Fruit fly (Drosophila melanogaster) whole organism, embryonic: ENCODE measurements around the gene CG1840.
A peak's percentile ranks its signal among the peaks of the same experiment; 100 is the strongest.

Source experiments
- B-H2 ChIP-seq: fragments of 200-800 bp; sonication (Bioruptor generic); optimal IDR thresholded peaks from 2 replicates; lab custom pipeline; 2018; ENCODE audit warnings: missing biosample characterization, mild to moderate bottlenecking, missing genetic modification characterization
- Blimp-1 ChIP-seq: fragments of 200-800 bp; sonication (Bioruptor generic); optimal IDR thresholded peaks from 3 replicates; lab custom pipeline; 2018; ENCODE audit warnings: missing biosample characterization, missing genetic modification characterization, mild to moderate bottlenecking, moderate library complexity, missing genetic modification reagents
- CG10366 ChIP-seq: fragments of 200-800 bp; sonication (Bioruptor generic); IDR thresholded peaks from 2 replicates; pipeline ENCODE4 v1.3.6; 2022; ENCODE audit warnings: missing biosample characterization, missing genetic modification characterization
- CG10462 ChIP-seq: fragments of 200-800 bp; sonication (Bioruptor generic); optimal IDR thresholded peaks from 2 replicates; lab custom pipeline; 2016; ENCODE audit warnings: missing biosample characterization, missing genetic modification characterization
- CG11398 ChIP-seq: fragments of 200-800 bp; sonication (Bioruptor generic); optimal IDR thresholded peaks from 2 replicates; lab custom pipeline; 2016; ENCODE audit warnings: missing biosample characterization, missing genetic modification characterization
- CG12769 ChIP-seq: fragments of 200-800 bp; sonication (Bioruptor generic); optimal IDR thresholded peaks from 2 replicates; lab custom pipeline; 2019; ENCODE audit warnings: missing biosample characterization, mild to moderate bottlenecking, missing genetic modification characterization, moderate library complexity
- CG13123 ChIP-seq: fragments of 200-800 bp; sonication (Bioruptor generic); optimal IDR thresholded peaks from 2 replicates; lab custom pipeline; 2016; ENCODE audit warnings: missing biosample characterization, missing genetic modification characterization
- CG17328 ChIP-seq: fragments of 200-800 bp; sonication (Bioruptor generic); IDR thresholded peaks from 2 replicates; pipeline ENCODE4 v1.3.6; 2022; ENCODE audit warnings: missing biosample characterization, missing genetic modification characterization
- CG17612 ChIP-seq: fragments of 200-800 bp; sonication (Bioruptor generic); IDR thresholded peaks from 2 replicates; pipeline ENCODE4 v1.3.6; 2022; ENCODE audit warnings: missing biosample characterization, missing genetic modification characterization
- CG31224 ChIP-seq: fragments of 200-800 bp; sonication (Bioruptor generic); IDR thresholded peaks from 2 replicates; pipeline ENCODE4 v1.3.6; 2022; ENCODE audit warnings: missing biosample characterization, missing genetic modification characterization
- CG31388 ChIP-seq: fragments of 200-800 bp; sonication (Bioruptor generic); optimal IDR thresholded peaks from 2 replicates; lab custom pipeline; 2016; ENCODE audit warnings: missing biosample characterization, missing genetic modification characterization
- CG3281 ChIP-seq: fragments of 200-800 bp; sonication (Bioruptor generic); optimal IDR thresholded peaks from 3 replicates; lab custom pipeline; 2017; ENCODE audit warnings: missing biosample characterization, mild to moderate bottlenecking, missing genetic modification characterization
- CG3726 ChIP-seq: fragments of 200-800 bp; sonication (Bioruptor generic); IDR thresholded peaks from 3 replicates; pipeline ENCODE4, ENCODE4 v1.3.6; 2022; ENCODE audit warnings: missing biosample characterization, missing genetic modification characterization
- CG7357 ChIP-seq: fragments of 200-800 bp; sonication (Bioruptor generic); IDR thresholded peaks from 3 replicates; pipeline ENCODE4 v1.3.6; 2022; ENCODE audit warnings: missing biosample characterization, missing genetic modification characterization
- Camta ChIP-seq: fragments of 200-800 bp; sonication (Bioruptor generic); optimal IDR thresholded peaks from 2 replicates; lab custom pipeline; 2016; ENCODE audit warnings: missing biosample characterization, missing genetic modification characterization
- D19B ChIP-seq: fragments of 200-800 bp; sonication (Bioruptor generic); optimal IDR thresholded peaks from 2 replicates; lab custom pipeline; 2017; ENCODE audit warnings: missing biosample characterization, mild to moderate bottlenecking, missing genetic modification characterization
- Eip74EF ChIP-seq, 2 experiments: fragments of 200-800 bp in 1 of 2; fragments of >200 bp in 1 of 2; sonication (Bioruptor generic) in 1 of 2; optimal IDR thresholded peaks; 2 replicates each; lab custom pipeline; 2017 to 2019; ENCODE audit warnings: missing biosample characterization in 2 of 2, missing genetic modification characterization in 2 of 2, mild to moderate bottlenecking in 1 of 2, moderate library complexity in 1 of 2
- Elba2 ChIP-seq: fragments of 200-800 bp; sonication (Bioruptor generic); optimal IDR thresholded peaks from 3 replicates; lab custom pipeline; 2016; ENCODE audit warnings: missing biosample characterization, missing genetic modification characterization
- Ets65A ChIP-seq: fragments of 200-800 bp; sonication (Bioruptor generic); peaks from one replicate; lab custom pipeline; 2016; ENCODE audit warnings: missing biosample characterization, missing genetic modification characterization
- Fer2 ChIP-seq: fragments of 200-800 bp; sonication (Bioruptor generic); optimal IDR thresholded peaks from 2 replicates; lab custom pipeline; 2018; ENCODE audit warnings: missing biosample characterization, mild to moderate bottlenecking, missing genetic modification characterization, moderate library complexity
- HmgZ ChIP-seq: fragments of 200-800 bp; sonication (Bioruptor generic); optimal IDR thresholded peaks from 2 replicates; lab custom pipeline; 2018; ENCODE audit warnings: missing biosample characterization, mild to moderate bottlenecking, missing genetic modification characterization
- Hsf ChIP-seq: fragments of 200-800 bp; sonication (Bioruptor generic); optimal IDR thresholded peaks from 3 replicates; lab custom pipeline; 2016; ENCODE audit warnings: missing biosample characterization, missing genetic modification characterization
- Kr ChIP-seq: fragments of 200-800 bp; sonication (Bioruptor generic); optimal IDR thresholded peaks from 2 replicates; lab custom pipeline; 2017; ENCODE audit warnings: missing biosample characterization, mild to moderate bottlenecking, missing genetic modification characterization
- Mrtf ChIP-seq: fragments of 200-800 bp; sonication (Bioruptor generic); IDR thresholded peaks from 3 replicates; pipeline ENCODE4 v1.3.6; 2022; ENCODE audit warnings: missing biosample characterization, missing genetic modification characterization
- NC2α ChIP-seq: fragments of 200-800 bp; sonication (Bioruptor generic); optimal IDR thresholded peaks from 2 replicates; lab custom pipeline; 2016; ENCODE audit warnings: missing biosample characterization, missing genetic modification characterization
- NfI ChIP-seq: fragments of 200-800 bp; sonication (Bioruptor generic); optimal IDR thresholded peaks from 3 replicates; lab custom pipeline; 2018; ENCODE audit warnings: missing biosample characterization, mild to moderate bottlenecking, missing genetic modification characterization, moderate library complexity
- Rx ChIP-seq: fragments of 200-800 bp; sonication (Bioruptor generic); IDR thresholded peaks from 2 replicates; pipeline ENCODE4 v1.3.6; 2022; ENCODE audit warnings: missing biosample characterization, missing genetic modification characterization
- Sin3A ChIP-seq: fragments of >200 bp; optimal IDR thresholded peaks from 2 replicates; lab custom pipeline; 2018
- Trl ChIP-seq, 3 experiments: fragments of >200 bp in 2 of 3; fragments of 200-800 bp in 1 of 3; sonication (Bioruptor generic) in 1 of 3; optimal IDR thresholded peaks; 2 replicates in 1 of 3; 3 replicates in 2 of 3; lab custom pipeline; 2016 to 2017; ENCODE audit warnings: missing biosample characterization in 1 of 3, missing genetic modification characterization in 1 of 3
- cad ChIP-seq: fragments of >200 bp; optimal IDR thresholded peaks from 2 replicates; lab custom pipeline; 2017; ENCODE audit warnings: missing biosample characterization, missing genetic modification characterization
- cg ChIP-seq: fragments of 200-800 bp; sonication (Bioruptor generic); optimal IDR thresholded peaks from 3 replicates; lab custom pipeline; 2019; ENCODE audit warnings: missing biosample characterization, mild to moderate bottlenecking, missing genetic modification characterization, moderate library complexity
- croc ChIP-seq: fragments of 200-800 bp; sonication (Bioruptor generic); conservative IDR thresholded peaks from 3 replicates; pipeline ENCODE4 v1.3.6; 2022; ENCODE audit warnings: missing biosample characterization, missing genetic modification characterization
- crp ChIP-seq, 2 experiments: fragments of 200-800 bp; sonication (Bioruptor generic); optimal IDR thresholded peaks; 2 replicates in 1 of 2; 3 replicates in 1 of 2; lab custom pipeline; 2017; ENCODE audit warnings: missing biosample characterization in 2 of 2, missing genetic modification characterization in 2 of 2, mild to moderate bottlenecking in 1 of 2, moderate library complexity in 1 of 2
- dmrt99B ChIP-seq: fragments of 200-800 bp; sonication (Bioruptor generic); optimal IDR thresholded peaks from 2 replicates; lab custom pipeline; 2018; ENCODE audit warnings: missing biosample characterization, mild to moderate bottlenecking, missing genetic modification characterization, moderate library complexity
- ems ChIP-seq: fragments of 200-800 bp; sonication (Bioruptor generic); optimal IDR thresholded peaks from 3 replicates; lab custom pipeline; 2016; ENCODE audit warnings: missing biosample characterization, missing genetic modification characterization
- fd102C ChIP-seq: fragments of 200-800 bp; sonication (Bioruptor generic); optimal IDR thresholded peaks from 2 replicates; lab custom pipeline; 2018; ENCODE audit warnings: missing biosample characterization, mild to moderate bottlenecking, missing genetic modification characterization, moderate library complexity
- gcm2 ChIP-seq: fragments of 200-800 bp; sonication (Bioruptor generic); optimal IDR thresholded peaks from 2 replicates; lab custom pipeline; 2016; ENCODE audit warnings: missing biosample characterization, missing genetic modification characterization
- gro ChIP-seq: fragments of 200-800 bp; sonication (Bioruptor generic); optimal IDR thresholded peaks from 2 replicates; lab custom pipeline; 2016; ENCODE audit warnings: missing biosample characterization, missing genetic modification characterization
- kay ChIP-seq: fragments of 200-800 bp; sonication (Bioruptor generic); optimal IDR thresholded peaks from 2 replicates; lab custom pipeline; 2016; ENCODE audit warnings: missing biosample characterization, missing genetic modification characterization
- klu ChIP-seq: fragments of 200-800 bp; sonication (Bioruptor generic); IDR thresholded peaks from 2 replicates; pipeline ENCODE4 v1.3.6; 2022; ENCODE audit warnings: missing biosample characterization, missing genetic modification characterization
- knrl ChIP-seq: fragments of 200-800 bp; sonication (Bioruptor generic); IDR thresholded peaks from 3 replicates; pipeline ENCODE4 v1.3.6; 2022; ENCODE audit warnings: missing biosample characterization, missing genetic modification characterization; ENCODE audit not compliant: partially characterized antibody
- nerfin-1 ChIP-seq: fragments of 200-800 bp; sonication (Bioruptor generic); optimal IDR thresholded peaks from 3 replicates; lab custom pipeline; 2019; ENCODE audit warnings: missing biosample characterization, mild to moderate bottlenecking, missing genetic modification characterization, moderate library complexity
- org-1 ChIP-seq: fragments of 200-800 bp; sonication (Bioruptor generic); optimal IDR thresholded peaks from 2 replicates; lab custom pipeline; 2017; ENCODE audit warnings: missing biosample characterization, missing genetic modification characterization
- prd ChIP-seq, 3 experiments: fragments of >200 bp in 2 of 3; fragments of 200-800 bp in 1 of 3; sonication (Bioruptor generic) in 1 of 3; optimal IDR thresholded peaks in 2 of 3; IDR thresholded peaks in 1 of 3; 2 replicates in 2 of 3; 3 replicates in 1 of 3; pipeline versions ENCODE4 v1.3.6 to Lab custom; 2017 to 2022; ENCODE audit warnings: missing biosample characterization in 1 of 3, missing genetic modification characterization in 1 of 3
- run ChIP-seq: fragments of 200-800 bp; sonication (Bioruptor generic); optimal IDR thresholded peaks from 3 replicates; lab custom pipeline; 2018; ENCODE audit warnings: missing biosample characterization, mild to moderate bottlenecking, missing genetic modification characterization
- schlank ChIP-seq: fragments of 200-800 bp; sonication (Bioruptor generic); optimal IDR thresholded peaks from 2 replicates; lab custom pipeline; 2018; ENCODE audit warnings: missing biosample characterization, mild to moderate bottlenecking, missing genetic modification characterization
- slp2 ChIP-seq: fragments of 200-800 bp; sonication (Bioruptor generic); optimal IDR thresholded peaks from 2 replicates; lab custom pipeline; 2016; ENCODE audit warnings: missing biosample characterization, missing genetic modification characterization
- sob ChIP-seq: fragments of 200-800 bp; sonication (Bioruptor generic); IDR thresholded peaks from 2 replicates; pipeline ENCODE4 v1.3.6; 2022; ENCODE audit warnings: missing biosample characterization, missing genetic modification characterization
- sr ChIP-seq: fragments of 200-800 bp; sonication (Bioruptor generic); IDR thresholded peaks from 3 replicates; pipeline ENCODE4 v1.3.6; 2022; ENCODE audit warnings: missing biosample characterization, missing genetic modification characterization
- tup ChIP-seq: fragments of 200-800 bp; sonication (Bioruptor generic); optimal IDR thresholded peaks from 2 replicates; lab custom pipeline; 2016; ENCODE audit warnings: missing biosample characterization, mild to moderate bottlenecking, missing genetic modification characterization, moderate library complexity
- yki ChIP-seq: fragments of >200 bp; optimal IDR thresholded peaks from 3 replicates; lab custom pipeline; 2018

The CG1840 gene

DNA sequence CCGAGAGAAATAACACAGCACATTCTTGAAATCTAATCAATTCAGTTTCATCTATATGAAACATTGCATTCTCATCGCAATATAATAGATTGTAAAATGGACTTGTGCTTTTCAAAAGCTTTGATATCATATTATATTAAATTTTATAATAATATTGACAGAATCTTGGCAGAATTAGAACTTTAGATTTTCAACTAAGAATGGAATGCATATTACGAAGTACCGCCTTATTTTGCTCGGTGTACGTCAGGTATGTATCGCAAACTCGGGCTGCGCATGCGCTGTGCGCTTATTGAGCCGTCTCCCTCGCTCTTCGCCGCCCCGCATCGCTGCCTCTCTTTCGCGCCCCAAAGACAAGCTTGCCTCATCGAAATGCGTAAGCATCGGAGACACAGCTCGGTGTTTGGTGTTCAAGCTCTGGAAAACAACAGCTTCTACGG lies 27.0 kb downstream of the CG1840 start (continued):
- TF ChIP-seq CG3281 (GFP tag; lab: Kevin White, UChicago) (peak; percentile 87), croc (GFP tag; lab: Robert Waterston, UW) (peak; percentile 91), CG17328 (peak; percentile 78), HmgZ (tag; lab: Kevin White, UChicago) (peak; percentile 82), kay (GFP tag; lab: Kevin White, UChicago) (peak; percentile 55), yki (lab: Kevin White, UChicago) (no peak), Camta (GFP tag; lab: Kevin White, UChicago) (no peak), Elba2 (GFP tag; lab: Kevin White, UChicago) (peak; percentile 22), B-H2 (peak; percentile 65), Eip74EF (GFP tag; optimal IDR thresholded peaks at IDR 0.05; lab: Kevin White, UChicago) (peak in 1 of 2 experiments; percentile 89), crp (GFP tag; optimal IDR thresholded peaks at IDR 0.05; lab: Kevin White, UChicago) (peak in 1 of 2 experiments; percentile 40), CG3726 (peak; percentile 81; the same call in 2 of the 3 replicates), ems (peak; percentile 44), Blimp-1 (peak; percentile 87), Ets65A (GFP tag; lab: Kevin White, UChicago) (peak; percentile 33), Rx (GFP tag; lab: Robert Waterston, UW) (peak; percentile 64), cad (GFP tag; lab: Kevin White, UChicago) (no peak), CG10462 (GFP tag; lab: Kevin White, UChicago) (peak; percentile 57), NC2α (GFP tag; lab: Kevin White, UChicago) (peak; percentile 8), nerfin-1 (tag; lab: Kevin White, UChicago) (peak; percentile 90), schlank (tag; lab: Kevin White, UChicago) (peak; percentile 73), prd (optimal IDR thresholded peaks at IDR 0.05; lab: Kevin White, UChicago) (no peak), prd (GFP tag; IDR thresholded peaks at IDR 0.05; lab: Robert Waterston, UW) (peak; percentile 91), CG12769 (peak; percentile 65), Sin3A (lab: Kevin White, UChicago) (no peak), dmrt99B (peak; percentile 94), gcm2 (no peak), Fer2 (tag; lab: Kevin White, UChicago) (peak; percentile 80), Hsf (GFP tag; lab: Kevin White, UChicago) (no peak), Trl (optimal IDR thresholded peaks at IDR 0.05; lab: Kevin White, UChicago) (no peak), Trl (GFP tag; optimal IDR thresholded peaks at IDR 0.05; lab: Kevin White, UChicago) (no peak), CG31388 (peak; percentile 6), sr (GFP tag; lab: Robert Waterston, UW) (peak; percentile 7; the same call in 1 of the 3 replicates), CG13123 (GFP tag; lab: Kevin White, UChicago) (peak; percentile 2), klu (GFP tag; lab: Robert Waterston, UW) (peak; percentile 88), CG11398 (GFP tag; lab: Kevin White, UChicago) (no peak), CG17612 (GFP tag; lab: Robert Waterston, UW) (peak; percentile 44; the same call in 1 of the 2 replicates), fd102C (GFP tag; lab: Kevin White, UChicago) (peak; percentile 54), cg (GFP tag; lab: Kevin White, UChicago) (no peak), sob (GFP tag; lab: Robert Waterston, UW) (peak; percentile 81), org-1 (GFP tag; lab: Kevin White, UChicago) (peak; percentile 86), Kr (GFP tag; lab: Kevin White, UChicago) (no peak), CG7357 (peak; percentile 87), CG10366 (peak; percentile 74), tup (GFP tag; lab: Kevin White, UChicago) (peak; percentile 7), slp2 (GFP tag; lab: Kevin White, UChicago) (peak; percentile 4), gro (GFP tag; lab: Kevin White, UChicago) (no peak), knrl (GFP tag; lab: Robert Waterston, UW) (no peak), run (tag; lab: Kevin White, UChicago) (peak; percentile 69), NfI (GFP tag; lab: Kevin White, UChicago) (peak; percentile 89), CG31224 (GFP tag; lab: Robert Waterston, UW) (peak; percentile 76), Mrtf (peak; percentile 78; the same call in 2 of the 3 replicates), D19B (GFP tag; lab: Kevin White, UChicago) (peak; percentile 71)
